Fruit fly (Drosophila melanogaster): ENCODE measurements around the gene CG9281.

The CG9281 gene

DNA sequence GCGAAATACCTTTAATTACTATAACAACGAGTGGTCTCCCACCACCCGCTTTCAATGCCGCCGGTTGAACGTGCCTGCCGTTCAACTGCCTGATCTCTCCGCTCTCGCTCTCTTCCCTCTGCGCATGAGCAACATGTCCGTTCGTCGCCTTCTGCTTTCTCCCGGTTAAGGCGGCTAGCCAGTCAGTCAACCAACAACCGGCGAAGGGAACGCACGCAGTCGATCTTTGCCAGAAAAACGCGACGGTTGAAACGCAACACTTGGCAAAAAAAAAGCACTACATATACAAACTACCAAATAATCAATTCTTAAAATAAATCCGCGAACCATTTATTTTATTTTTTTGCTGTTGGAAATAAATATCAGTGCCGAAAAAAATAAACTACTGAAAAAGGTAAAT, 35.0 kb downstream of the CG9281 start, which contains the start of gene CG12708 (continued):
- no peak for TF ChIP-seq pdm3 (GFP tag; optimal IDR thresholded peaks at IDR 0.05)
- peak; percentile 26 for TF ChIP-seq CG1621 (tag; optimal IDR thresholded peaks at IDR 0.05)
- no peak for TF ChIP-seq CG6276 (GFP tag; optimal IDR thresholded peaks at IDR 0.05)
- peak; percentile 28 for TF ChIP-seq CG9139 (GFP tag; optimal IDR thresholded peaks at IDR 0.05)
- no peak for TF ChIP-seq Hr4 (GFP tag; optimal IDR thresholded peaks at IDR 0.05)
- no peak for TF ChIP-seq CG34406 (GFP tag; optimal IDR thresholded peaks at IDR 0.05)
- peak; percentile 18 for TF ChIP-seq CG3919 (GFP tag; optimal IDR thresholded peaks at IDR 0.05)

DNA sequence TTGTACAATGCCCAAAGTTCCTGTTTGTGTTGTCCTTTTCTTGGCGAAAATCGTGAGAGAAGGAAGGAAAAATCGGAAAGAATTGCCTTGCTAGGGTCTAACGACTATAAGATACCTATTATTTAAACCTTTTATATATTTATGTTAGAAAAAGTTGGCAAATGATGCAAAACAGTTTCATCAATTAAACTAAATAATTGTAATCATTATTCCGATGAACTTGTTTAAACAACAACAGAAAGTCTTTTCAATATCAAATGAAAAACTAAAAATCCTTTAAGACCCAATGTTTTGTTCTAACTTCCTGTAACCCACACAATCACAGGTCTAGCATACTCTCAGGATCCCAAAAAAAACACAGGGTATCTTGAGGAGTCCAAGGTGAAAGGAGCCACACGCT, 36.0 kb downstream of the CG9281 start:
- TF ChIP-seq Ets21C (GFP tag; optimal IDR thresholded peaks at IDR 0.05) (no peak), esn (GFP tag; optimal IDR thresholded peaks at IDR 0.05) (no peak), CG6808 (GFP tag; optimal IDR thresholded peaks at IDR 0.05) (no peak), CG3919 (GFP tag; optimal IDR thresholded peaks at IDR 0.05) (no peak), CG10669 (GFP tag; optimal IDR thresholded peaks at IDR 0.05) (no peak), achi (GFP tag; optimal IDR thresholded peaks at IDR 0.05) (no peak), svp (GFP tag) (peak; percentile 61), CG1621 (tag; optimal IDR thresholded peaks at IDR 0.05) (no peak), Eip78C (GFP tag) (peak; percentile 4), Met (GFP tag; optimal IDR thresholded peaks at IDR 0.05) (no peak), pdm3 (GFP tag; optimal IDR thresholded peaks at IDR 0.05) (no peak), cyc (GFP tag; optimal IDR thresholded peaks at IDR 0.05) (no peak)

DNA sequence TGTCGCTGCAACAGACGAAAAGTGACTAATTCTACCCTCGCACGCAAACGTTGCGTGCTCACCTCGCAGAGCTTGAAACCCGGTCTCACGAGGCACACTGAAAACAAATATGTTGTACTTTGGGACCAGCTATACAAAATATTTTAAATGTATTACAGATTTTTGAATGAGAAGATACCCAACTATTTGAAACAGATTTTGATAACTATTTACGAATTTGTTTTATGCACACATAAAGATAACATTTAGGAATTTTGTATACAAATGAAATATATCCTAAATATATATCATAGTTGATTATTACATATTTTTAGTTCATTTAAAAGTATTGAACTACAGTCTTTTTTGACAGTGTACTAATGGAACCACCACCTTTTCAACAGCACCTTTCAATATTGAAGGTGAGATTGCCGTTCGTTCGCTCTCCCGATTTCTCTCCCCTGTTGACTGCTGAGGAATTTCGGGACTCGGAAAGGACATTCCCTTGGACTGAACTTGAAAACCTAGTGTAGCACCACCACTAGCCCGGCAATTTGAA, 39.2 kb downstream of the CG9281 start, which contains the start of gene CG15646:
Gene CG15646 (minus strand): TSS at position 4 of the 538 bp plus-strand sequence.
- peak; percentile 60 for TF ChIP-seq fd59A (GFP tag; optimal IDR thresholded peaks at IDR 0.05)
- peak; percentile 82 to 88 for TF ChIP-seq ss (GFP tag; optimal IDR thresholded peaks at IDR 0.05)
- TF ChIP-seq CG1621 (tag; optimal IDR thresholded peaks at IDR 0.05), result peak; percentile 50
- TF ChIP-seq CG6163 (GFP tag; IDR thresholded peaks at IDR 0.05), result peak; percentile 65; the same call in 2 of the 3 replicates
- TF ChIP-seq CG8319 (GFP tag; optimal IDR thresholded peaks at IDR 0.05), result peak; percentile 61
- peak; percentile 70 for TF ChIP-seq CG15336 (GFP tag; IDR thresholded peaks at IDR 0.05)
- peak; percentile 83 for TF ChIP-seq CG3032 (tag; optimal IDR thresholded peaks at IDR 0.05)
- peak; percentile 89 for TF ChIP-seq svp (GFP tag)
- peak; percentile 70 for TF ChIP-seq CG32006 (GFP tag; optimal IDR thresholded peaks at IDR 0.05)
- TF ChIP-seq Eip75B (GFP tag; optimal IDR thresholded peaks at IDR 0.05), result peak; percentile 64
- no peak for TF ChIP-seq dac (GFP tag; optimal IDR thresholded peaks at IDR 0.05)
- TF ChIP-seq pdm3 (GFP tag; optimal IDR thresholded peaks at IDR 0.05), result peak; percentile 57
- peak; percentile 76 for TF ChIP-seq Met (GFP tag; optimal IDR thresholded peaks at IDR 0.05)
- TF ChIP-seq CG8119 (GFP tag; IDR thresholded peaks at IDR 0.05), result peak; percentile 73
- peak; percentile 44 for TF ChIP-seq CG4318 (GFP tag; optimal IDR thresholded peaks at IDR 0.05)
- TF ChIP-seq acj6 (GFP tag; optimal IDR thresholded peaks at IDR 0.05), result peak; percentile 71
- TF ChIP-seq net (GFP tag; optimal IDR thresholded peaks at IDR 0.05), result peak; percentile 68
- peak; percentile 55 for TF ChIP-seq Lpt (GFP tag; optimal IDR thresholded peaks at IDR 0.05)
- TF ChIP-seq Ets21C (GFP tag; optimal IDR thresholded peaks at IDR 0.05), result peak; percentile 26
- peak; percentile 76 for TF ChIP-seq CG6792 (GFP tag; optimal IDR thresholded peaks at IDR 0.05)
- TF ChIP-seq spab (GFP tag; optimal IDR thresholded peaks at IDR 0.05), result peak; percentile 67
- TF ChIP-seq CG6276 (GFP tag; optimal IDR thresholded peaks at IDR 0.05), result peak; percentile 39
- peak; percentile 51; the same call in 1 of the 3 replicates for TF ChIP-seq eg (GFP tag; IDR thresholded peaks at IDR 0.05)
- peak; percentile 48 for TF ChIP-seq Hr4 (GFP tag; optimal IDR thresholded peaks at IDR 0.05)
- TF ChIP-seq fd85E (GFP tag; optimal IDR thresholded peaks at IDR 0.05), result no peak
- TF ChIP-seq CG11762 (GFP tag; optimal IDR thresholded peaks at IDR 0.05; ENCODE audit: insufficient read depth), result peak; percentile 60
- peak; percentile 43 for TF ChIP-seq Hr39 (GFP tag; optimal IDR thresholded peaks at IDR 0.05)
- TF ChIP-seq Eip93F (GFP tag; optimal IDR thresholded peaks at IDR 0.05), result no peak
- TF ChIP-seq esn (GFP tag; optimal IDR thresholded peaks at IDR 0.05), result peak; percentile 80
- TF ChIP-seq Smox (GFP tag; optimal IDR thresholded peaks at IDR 0.05), result peak; percentile 72
- TF ChIP-seq CG3919 (GFP tag; optimal IDR thresholded peaks at IDR 0.05), result peak; percentile 80
- TF ChIP-seq topi (GFP tag; optimal IDR thresholded peaks at IDR 0.05), result peak; percentile 75
- peak; percentile 76 for TF ChIP-seq CG10669 (GFP tag; optimal IDR thresholded peaks at IDR 0.05)
- peak; percentile 55 for TF ChIP-seq Blimp-1 (GFP tag; optimal IDR thresholded peaks at IDR 0.05)
- no peak for TF ChIP-seq CG11294 (GFP tag; IDR thresholded peaks at IDR 0.05)
- TF ChIP-seq CG7368 (GFP tag; optimal IDR thresholded peaks at IDR 0.05), result peak; percentile 61
- peak; percentile 92 for TF ChIP-seq Eip78C (GFP tag)
- peak; percentile 86 for TF ChIP-seq dsx (GFP tag; optimal IDR thresholded peaks at IDR 0.05; ENCODE audit: poor library complexity, severe bottlenecking)
- peak; percentile 66 for TF ChIP-seq CG9139 (GFP tag; optimal IDR thresholded peaks at IDR 0.05)
- TF ChIP-seq CG10631 (GFP tag; optimal IDR thresholded peaks at IDR 0.05), result peak; percentile 69
- no peak for TF ChIP-seq Hr38 (GFP tag; optimal IDR thresholded peaks at IDR 0.05)
